Fruit fly (Drosophila melanogaster) ovary, adult (tissue): ENCODE results near the gene CG13097.

Experiments
- CG17801 ChIP-seq: fragments of 200-800 bp; optimal IDR thresholded peaks from 2 replicates; lab custom pipeline; 2019; ENCODE audit warnings: missing biosample characterization, mild to moderate bottlenecking, missing genetic modification characterization, moderate library complexity; ENCODE audit not compliant: partially characterized antibody

Gene CG13097

DNA sequence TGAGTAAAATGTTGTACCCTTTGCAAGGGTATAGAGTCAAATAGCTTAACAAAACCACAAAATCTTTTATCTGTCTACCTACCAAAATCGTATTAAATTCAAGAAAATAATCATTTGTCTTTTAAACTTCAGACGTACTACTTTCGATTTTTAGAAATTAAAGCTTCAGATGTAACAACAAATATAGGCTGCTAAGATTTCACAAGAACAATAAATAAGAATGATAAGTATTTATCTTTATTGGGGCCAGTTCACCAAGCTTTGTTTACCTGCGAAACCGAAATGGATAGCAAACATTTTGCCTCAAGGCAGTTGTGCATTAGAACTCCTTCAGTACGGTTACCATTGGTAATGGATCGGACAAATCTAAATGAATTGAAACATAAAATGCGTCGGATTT lies 24.2 kb downstream of the CG13097 start, which contains the start of gene CG43400:
CG43400 (plus strand) TSS at position 301 of the 400 bp plus-strand sequence.
- TF ChIP-seq CG17801 (GFP tag; lab: Kevin White, UChicago) = no peak

DNA sequence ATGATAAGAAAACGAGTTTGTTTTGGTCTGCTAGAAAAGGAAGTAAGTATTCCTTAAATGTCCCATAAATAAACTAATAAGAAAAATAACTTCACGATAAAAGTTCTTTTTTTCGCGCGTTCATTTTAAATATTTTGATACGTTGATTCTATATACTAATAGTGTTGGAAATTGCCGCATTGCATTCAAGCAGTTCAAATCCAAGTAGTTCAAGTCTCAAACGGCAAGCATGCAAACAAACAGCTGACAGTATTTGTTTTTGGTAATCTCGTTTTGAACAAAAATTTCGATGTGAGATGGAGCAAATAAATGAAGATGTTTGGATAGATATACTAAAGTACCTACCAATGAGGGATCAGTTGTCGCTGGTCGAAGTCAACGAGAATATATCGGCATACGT lies 25.9 kb downstream of the CG13097 start, which contains the start of gene CG13088:
CG13088 (plus strand) TSS at position 247 of the 400 bp plus-strand sequence.
- TF ChIP-seq CG17801 (GFP tag; lab: Kevin White, UChicago) = peak; percentile 44

DNA sequence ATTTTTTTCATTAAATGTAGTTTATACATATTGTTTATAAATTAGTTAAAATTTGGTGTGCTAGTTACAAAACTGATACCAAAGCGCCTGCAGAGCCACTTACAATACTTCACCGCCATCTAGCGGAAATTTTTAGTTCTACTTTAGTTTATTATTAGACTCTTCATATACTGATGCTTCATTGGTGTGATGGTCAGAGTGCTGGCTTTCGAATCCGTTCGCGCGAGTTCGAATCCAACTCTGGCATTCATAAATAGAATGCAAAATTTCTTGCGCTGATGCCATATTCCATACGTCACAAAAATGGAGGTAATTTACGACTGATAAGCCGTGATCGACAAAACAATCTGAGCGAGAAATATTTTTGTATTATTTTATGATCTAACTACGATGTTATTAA lies 29.1 kb downstream of the CG13097 start:
- peak; percentile 60 for TF ChIP-seq CG17801 (GFP tag; lab: Kevin White, UChicago)

DNA sequence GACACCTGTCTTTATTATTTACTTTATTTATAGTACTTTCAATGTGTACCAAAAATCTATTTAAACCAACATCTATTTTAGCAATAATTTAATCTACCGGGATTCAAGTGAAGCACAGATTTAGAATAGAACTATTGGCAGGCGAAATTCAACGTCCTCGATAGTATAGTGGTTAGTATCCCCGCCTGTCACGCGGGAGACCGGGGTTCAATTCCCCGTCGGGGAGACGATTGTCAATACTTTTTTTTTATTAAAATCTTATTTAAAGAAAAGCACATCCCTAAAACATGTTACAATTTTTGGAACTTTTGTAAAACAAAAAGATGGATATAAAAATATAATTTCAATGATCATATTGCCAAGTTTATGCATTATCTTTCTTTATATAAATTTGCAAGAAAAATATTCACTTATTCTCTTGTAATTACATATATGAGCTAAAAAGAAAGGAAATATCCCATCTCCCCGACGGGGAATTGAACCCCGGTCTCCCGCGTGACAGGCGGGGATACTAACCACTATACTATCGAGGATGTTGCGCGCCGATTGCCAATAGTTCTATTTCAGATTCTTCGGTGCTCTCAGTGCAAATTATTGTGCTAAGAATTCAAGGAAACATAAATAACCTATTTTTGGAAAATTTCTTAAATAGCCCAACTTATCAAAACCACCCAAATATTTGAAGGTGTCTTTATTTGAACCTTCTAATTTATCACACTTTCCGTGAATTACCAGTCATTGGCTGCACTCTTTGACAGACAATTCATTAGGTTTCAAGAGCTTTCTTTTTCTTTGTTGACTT lies 32.8 kb downstream of the CG13097 start, which contains the start of gene CG43796:
CG43796 (plus strand) TSS at position 752 of the 802 bp plus-strand sequence.
- no peak for TF ChIP-seq CG17801 (GFP tag; lab: Kevin White, UChicago)

DNA sequence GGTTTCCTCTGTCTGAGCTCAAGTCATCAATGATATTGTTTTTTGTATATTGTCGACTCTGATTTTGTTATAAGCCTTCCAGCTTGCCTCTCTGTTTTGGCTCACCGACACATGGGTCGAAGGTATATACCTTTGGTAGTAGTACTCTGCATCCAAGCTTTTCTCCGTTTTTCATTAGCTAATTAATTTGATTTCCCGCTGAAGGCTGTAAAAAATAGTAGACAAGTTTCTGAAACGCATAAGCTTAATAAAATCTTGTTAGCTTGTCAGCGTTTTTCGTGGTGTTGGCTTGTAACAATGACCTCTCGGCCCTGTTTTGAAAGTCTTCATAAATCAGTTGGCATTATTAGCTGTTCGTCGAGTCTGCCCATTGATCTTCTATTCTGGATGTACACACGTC lies 33.8 kb downstream of the CG13097 start:
- TF ChIP-seq CG17801 (GFP tag; lab: Kevin White, UChicago) = no peak

DNA sequence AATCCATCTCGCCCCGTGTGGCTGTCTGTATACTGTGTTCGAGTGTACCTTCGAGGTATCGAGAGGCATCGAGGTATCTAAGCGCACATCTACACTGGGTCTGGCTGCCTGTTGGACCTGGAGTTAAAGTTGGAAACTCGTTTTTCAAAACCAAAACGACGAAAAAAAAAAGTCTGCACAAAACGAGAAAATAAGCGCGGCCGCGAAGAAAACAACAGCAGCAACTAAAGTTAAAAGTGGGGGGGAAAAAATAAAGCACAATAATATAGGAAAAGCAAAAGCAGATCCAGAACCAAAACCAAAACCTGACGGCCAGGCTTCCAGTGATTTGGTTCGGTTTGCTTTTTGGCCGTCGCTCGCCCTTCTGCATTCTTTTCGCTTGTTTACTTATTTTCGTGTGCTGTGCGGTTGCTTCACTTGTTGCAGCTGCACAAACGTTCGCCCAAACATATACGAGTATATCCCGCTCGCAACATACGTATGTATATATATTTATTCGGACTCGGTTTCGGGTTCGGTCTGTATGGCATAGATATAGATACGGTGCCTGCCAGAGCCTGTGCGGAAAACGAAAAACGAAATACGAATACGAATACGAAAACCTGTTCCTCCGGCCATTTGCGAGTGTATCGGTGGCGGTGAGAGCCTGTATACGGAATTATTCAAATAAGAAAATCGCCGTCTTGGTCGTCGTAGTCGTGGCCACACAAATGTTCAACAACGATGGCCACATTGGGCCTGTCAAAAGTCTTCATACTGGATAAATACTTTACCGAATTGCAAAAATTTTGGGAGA lies 35.6 kb downstream of the CG13097 start:
- no peak for TF ChIP-seq CG17801 (GFP tag; lab: Kevin White, UChicago)

DNA sequence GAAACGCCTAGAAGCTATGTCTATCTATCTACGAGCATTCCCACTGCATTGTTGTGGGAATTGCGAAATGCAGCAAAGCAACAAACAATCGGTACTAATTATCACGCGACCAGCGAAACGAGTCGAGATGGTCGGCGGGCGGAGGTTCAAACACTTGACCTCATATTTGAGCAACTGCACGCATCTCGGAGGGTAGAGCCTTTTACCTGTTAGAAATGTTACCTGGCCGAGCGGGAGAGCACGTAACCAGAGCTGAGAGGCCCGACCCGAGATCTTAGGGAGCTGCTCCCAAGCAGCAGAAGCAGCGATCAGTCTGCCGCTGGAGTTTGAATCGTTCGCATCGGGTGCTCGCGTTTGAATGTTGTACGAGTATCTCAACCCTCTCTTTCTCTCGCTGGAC lies 36.3 kb downstream of the CG13097 start:
- no peak for TF ChIP-seq CG17801 (GFP tag; lab: Kevin White, UChicago)

DNA sequence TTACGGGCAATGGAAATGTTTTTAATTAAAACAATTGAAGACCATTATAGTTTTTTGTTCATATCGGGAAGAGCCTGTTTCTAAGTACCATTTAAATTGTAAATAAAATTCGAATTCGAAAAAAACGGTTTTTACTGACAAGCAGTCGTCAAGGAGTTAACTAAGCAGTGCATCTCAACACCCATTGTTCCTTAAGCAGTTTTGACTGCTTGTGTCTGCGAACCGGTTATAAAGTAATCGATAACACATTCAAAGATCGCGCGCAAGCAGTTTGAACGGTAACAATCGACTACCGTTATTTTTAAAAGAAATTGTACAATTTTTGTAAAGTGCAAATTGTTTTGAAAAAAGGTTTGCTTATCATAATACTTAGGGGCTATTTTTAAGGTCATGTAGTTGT lies 36.7 kb downstream of the CG13097 start:
- no peak for TF ChIP-seq CG17801 (GFP tag; lab: Kevin White, UChicago)

DNA sequence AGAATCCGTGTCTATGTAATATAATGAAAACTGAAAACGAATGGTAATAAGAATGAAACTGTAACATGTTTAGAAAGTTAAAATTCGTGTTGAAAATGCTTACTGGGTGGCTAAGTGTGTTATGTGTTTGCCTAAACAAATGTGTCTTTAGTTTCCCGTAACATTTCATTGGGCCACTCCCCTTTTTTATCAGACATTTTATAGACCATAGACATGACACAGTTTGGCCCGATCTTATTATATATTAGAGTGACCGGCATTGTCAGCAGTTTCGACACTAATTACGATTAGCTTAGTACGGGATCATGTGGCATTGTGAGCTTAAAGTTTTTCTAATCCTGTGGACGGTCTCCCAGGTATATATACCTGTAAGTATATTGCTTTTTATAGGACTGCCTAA lies 37.6 kb downstream of the CG13097 start, which contains the start of gene CheA29a:
CheA29a (plus strand) TSS at position 301 of the 400 bp plus-strand sequence.
- no peak for TF ChIP-seq CG17801 (GFP tag; lab: Kevin White, UChicago)

DNA sequence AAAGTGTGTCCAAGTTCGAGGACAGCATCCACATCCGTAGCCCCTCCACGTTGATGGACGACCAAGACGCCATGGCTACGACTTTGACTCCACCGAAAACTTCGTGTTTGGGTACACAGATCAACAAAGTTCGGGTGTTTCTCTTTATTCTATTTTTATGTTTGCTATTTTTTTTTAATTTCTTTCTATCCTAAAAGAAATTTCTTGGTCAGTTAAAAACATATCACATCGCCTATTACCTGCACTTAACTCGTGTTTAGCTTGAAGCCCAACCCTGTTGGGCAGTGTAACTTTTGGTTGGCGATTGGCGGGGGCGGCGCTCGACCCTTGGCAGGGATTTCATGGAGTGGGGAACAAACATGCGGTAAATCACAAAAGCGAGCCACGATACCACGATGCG lies 41.2 kb downstream of the CG13097 start:
- TF ChIP-seq CG17801 (GFP tag; lab: Kevin White, UChicago) = no peak

DNA sequence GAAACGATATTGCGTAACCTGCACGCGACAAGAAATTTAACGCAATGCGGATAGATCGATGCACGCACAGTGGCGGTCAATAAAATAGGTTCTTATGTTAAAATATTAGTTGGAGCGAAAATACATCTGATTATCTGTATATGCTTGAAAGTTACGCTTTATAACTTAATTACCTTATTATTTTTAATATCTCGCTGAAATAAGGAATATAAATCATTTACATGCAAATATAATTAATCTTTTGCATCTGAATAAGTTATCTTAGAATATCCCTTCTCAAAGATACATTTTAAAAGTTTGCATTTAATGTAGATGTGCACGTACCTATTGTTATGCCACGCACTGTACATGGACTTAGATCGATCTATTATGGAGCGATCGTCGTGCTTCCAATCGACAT lies 43.0 kb downstream of the CG13097 start:
- TF ChIP-seq CG17801 (GFP tag; lab: Kevin White, UChicago) = no peak

DNA sequence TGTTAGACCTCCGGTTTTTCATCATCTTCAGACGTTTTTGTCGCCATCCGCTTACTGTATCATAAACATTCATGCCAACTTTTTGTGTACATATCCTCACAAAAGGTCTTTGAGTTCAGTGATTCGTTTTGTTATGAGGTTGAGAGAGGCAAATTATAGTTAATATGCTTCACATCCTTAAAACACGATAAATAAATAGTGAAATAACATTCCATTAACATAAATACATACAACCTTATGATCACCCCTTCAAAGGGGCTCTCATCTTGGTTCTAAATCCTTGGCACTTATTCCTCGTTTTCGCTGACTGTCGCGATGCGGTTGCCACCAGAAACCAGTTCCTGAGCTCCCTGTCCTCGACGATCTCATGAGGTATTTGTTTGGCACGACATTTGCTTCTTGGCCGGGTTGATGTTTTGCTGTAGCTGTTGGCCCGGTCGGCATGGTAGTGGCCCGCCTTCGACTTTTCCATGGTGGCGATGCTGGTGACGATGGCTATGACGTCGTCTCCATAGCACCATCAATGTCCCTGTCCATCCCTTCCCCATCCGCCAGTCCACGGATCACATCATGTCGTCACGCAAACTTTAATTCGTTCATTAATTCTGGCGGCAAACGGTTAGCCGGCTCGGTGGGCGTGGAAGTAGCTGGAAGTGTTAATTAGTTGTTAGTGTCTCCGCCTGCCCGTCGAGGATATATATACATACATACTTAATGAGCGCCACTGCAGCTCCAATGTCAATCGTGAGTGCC lies 45.6 kb downstream of the CG13097 start:
- no peak for TF ChIP-seq CG17801 (GFP tag; lab: Kevin White, UChicago)

DNA sequence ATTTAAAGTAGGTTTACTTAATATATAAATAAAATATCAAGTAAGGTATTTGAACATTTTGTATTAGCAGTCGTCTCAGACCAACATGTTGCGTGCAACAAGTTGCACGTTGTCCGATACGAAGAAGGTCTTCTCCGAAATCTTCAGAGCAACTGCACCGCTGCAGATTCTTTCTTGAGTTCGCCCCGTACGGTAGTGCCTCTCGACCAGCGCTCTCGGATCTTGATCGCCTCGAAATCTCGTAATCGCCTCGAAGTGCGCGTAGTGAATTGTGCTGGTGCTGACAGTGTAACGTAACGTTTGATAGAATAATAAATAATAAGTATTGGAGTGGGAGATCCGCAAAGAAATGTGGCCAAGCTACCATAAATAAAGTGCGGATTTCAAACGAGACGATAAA lies 48.0 kb downstream of the CG13097 start, which contains the start of gene dachs:
dachs (plus strand) TSS at position 175 of the 400 bp plus-strand sequence.
- no peak for TF ChIP-seq CG17801 (GFP tag; lab: Kevin White, UChicago)

DNA sequence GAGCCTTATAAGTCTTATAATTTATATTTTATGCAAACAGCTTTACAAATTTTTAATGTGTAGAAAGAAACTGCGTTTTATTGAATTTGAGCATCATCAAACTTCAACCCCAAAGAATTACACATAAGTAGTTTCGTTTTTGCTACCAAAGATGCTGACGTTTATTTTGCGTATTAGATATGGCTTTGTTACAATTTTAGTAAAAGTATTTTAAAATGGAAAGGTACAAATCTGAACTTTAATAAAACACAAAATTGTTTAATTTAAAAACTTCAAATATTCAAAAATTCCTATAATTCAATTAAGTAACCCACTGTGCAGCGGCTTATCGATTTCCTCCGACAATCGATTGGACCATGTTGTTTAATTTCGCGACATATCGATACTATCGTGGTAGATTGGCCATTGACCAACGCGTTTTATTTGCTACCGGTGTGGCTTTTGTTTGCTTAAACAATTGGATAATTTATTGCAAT lies 50.5 kb downstream of the CG13097 start, which contains the start of gene prg:
prg (plus strand) TSS at position 382 of the 476 bp plus-strand sequence.
- TF ChIP-seq CG17801 (GFP tag; lab: Kevin White, UChicago) = peak; percentile 78
